Fruit fly (Drosophila melanogaster) whole organism, embryonic: Measurements from ENCODE around the gene CG7497.

ENCODE experiments used
- Atf3 ChIP-seq: fragments of 200-800 bp; sonication (Bioruptor generic); optimal IDR thresholded peaks from 3 replicates; lab custom pipeline; 2016; ENCODE audit warnings: missing biosample characterization, missing genetic modification characterization
- Bdp1 ChIP-seq: fragments of 200-800 bp; sonication (Bioruptor generic); optimal IDR thresholded peaks from 3 replicates; lab custom pipeline; 2016; ENCODE audit warnings: missing biosample characterization, missing genetic modification characterization
- CG10462 ChIP-seq: fragments of 200-800 bp; sonication (Bioruptor generic); optimal IDR thresholded peaks from 2 replicates; lab custom pipeline; 2016; ENCODE audit warnings: missing biosample characterization, missing genetic modification characterization
- CG11398 ChIP-seq: fragments of 200-800 bp; sonication (Bioruptor generic); optimal IDR thresholded peaks from 2 replicates; lab custom pipeline; 2016; ENCODE audit warnings: missing biosample characterization, missing genetic modification characterization
- CG11560 ChIP-seq: fragments of 200-800 bp; sonication (Bioruptor generic); IDR thresholded peaks from 3 replicates; pipeline ENCODE4 v1.3.6; 2022; ENCODE audit warnings: missing biosample characterization, missing genetic modification characterization
- CG11696 ChIP-seq: fragments of 200-800 bp; sonication (Bioruptor generic); IDR thresholded peaks from 2 replicates; pipeline ENCODE4 v1.3.6; 2022; ENCODE audit warnings: missing biosample characterization, missing genetic modification characterization
- CG12071 ChIP-seq: fragments of 200-800 bp; sonication (Bioruptor generic); optimal IDR thresholded peaks from 3 replicates; lab custom pipeline; 2018; ENCODE audit warnings: missing biosample characterization, mild to moderate bottlenecking, missing genetic modification characterization
- CG12744 ChIP-seq: fragments of 200-800 bp; sonication (Bioruptor generic); optimal IDR thresholded peaks from 2 replicates; lab custom pipeline; 2016; ENCODE audit warnings: missing biosample characterization, missing genetic modification characterization
- CG17186 ChIP-seq: fragments of 200-800 bp; sonication (Bioruptor generic); optimal IDR thresholded peaks from 3 replicates; lab custom pipeline; 2017; ENCODE audit warnings: missing biosample characterization, missing genetic modification reagents, missing genetic modification characterization
- CG17568 ChIP-seq: fragments of 200-800 bp; sonication (Bioruptor generic); optimal IDR thresholded peaks from 2 replicates; lab custom pipeline; 2018; ENCODE audit warnings: missing biosample characterization, mild to moderate bottlenecking, missing genetic modification characterization, moderate library complexity
- CG17912 ChIP-seq: fragments of 200-800 bp; sonication (Bioruptor generic); optimal IDR thresholded peaks from 2 replicates; lab custom pipeline; 2018; ENCODE audit warnings: missing biosample characterization, mild to moderate bottlenecking, missing genetic modification characterization
- CG1792 ChIP-seq: fragments of 200-800 bp; sonication (Bioruptor generic); optimal IDR thresholded peaks from 2 replicates; lab custom pipeline; 2016; ENCODE audit warnings: missing biosample characterization, missing genetic modification characterization
- CG18619 ChIP-seq: fragments of 200-800 bp; sonication (Bioruptor generic); optimal IDR thresholded peaks from 3 replicates; lab custom pipeline; 2017; ENCODE audit warnings: missing biosample characterization, mild to moderate bottlenecking, missing genetic modification characterization
- CG2875 ChIP-seq: fragments of 200-800 bp; sonication (Bioruptor generic); optimal IDR thresholded peaks from 2 replicates; lab custom pipeline; 2017; ENCODE audit warnings: missing biosample characterization, mild to moderate bottlenecking, missing genetic modification characterization, missing genetic modification reagents
- CG32772 ChIP-seq: fragments of 200-800 bp; sonication (Bioruptor generic); IDR thresholded peaks from 2 replicates; pipeline ENCODE4 v1.3.6; 2022; ENCODE audit warnings: missing biosample characterization, missing genetic modification characterization
- CG33213 ChIP-seq: fragments of 200-800 bp; sonication (Bioruptor generic); optimal IDR thresholded peaks from 3 replicates; lab custom pipeline; 2016; ENCODE audit warnings: missing biosample characterization, missing genetic modification characterization
- CG34224 ChIP-seq: fragments of 200-800 bp; sonication (Bioruptor generic); IDR thresholded peaks from 3 replicates; pipeline ENCODE4 v1.3.6; 2022; ENCODE audit warnings: missing biosample characterization, missing genetic modification characterization; ENCODE audit not compliant: partially characterized antibody
- CG4328 ChIP-seq: fragments of 200-800 bp; sonication (Bioruptor generic); optimal IDR thresholded peaks from 3 replicates; lab custom pipeline; 2017; ENCODE audit warnings: missing biosample characterization, missing genetic modification reagents, missing genetic modification characterization
- CG7963 ChIP-seq: fragments of 200-800 bp; sonication (Bioruptor generic); IDR thresholded peaks from 3 replicates; pipeline ENCODE4 v1.3.6; 2022; ENCODE audit warnings: missing biosample characterization, missing genetic modification characterization; ENCODE audit not compliant: partially characterized antibody
- CG8089 ChIP-seq: fragments of 200-800 bp; sonication (Bioruptor generic); optimal IDR thresholded peaks from 3 replicates; lab custom pipeline; 2016; ENCODE audit warnings: missing biosample characterization, missing genetic modification characterization
- CG8388 ChIP-seq: fragments of 200-800 bp; sonication (Bioruptor generic); optimal IDR thresholded peaks from 2 replicates; lab custom pipeline; 2019; ENCODE audit warnings: missing biosample characterization, mild to moderate bottlenecking, missing genetic modification characterization, moderate library complexity
- CG9797 ChIP-seq: fragments of 200-800 bp; sonication (Bioruptor generic); optimal IDR thresholded peaks from 3 replicates; lab custom pipeline; 2018; ENCODE audit warnings: missing biosample characterization, mild to moderate bottlenecking, missing genetic modification characterization
- Dek ChIP-seq: fragments of 200-800 bp; sonication (Bioruptor generic); optimal IDR thresholded peaks from 3 replicates; lab custom pipeline; 2019; ENCODE audit warnings: missing biosample characterization, mild to moderate bottlenecking, missing genetic modification characterization, moderate library complexity
- Fer2 ChIP-seq: fragments of 200-800 bp; sonication (Bioruptor generic); optimal IDR thresholded peaks from 2 replicates; lab custom pipeline; 2018; ENCODE audit warnings: missing biosample characterization, mild to moderate bottlenecking, missing genetic modification characterization, moderate library complexity
- Hmx ChIP-seq: fragments of 200-800 bp; sonication (Bioruptor generic); optimal IDR thresholded peaks from 2 replicates; lab custom pipeline; 2016; ENCODE audit warnings: missing biosample characterization, missing genetic modification characterization
- Mad ChIP-seq: fragments of 200-800 bp; sonication (Bioruptor generic); optimal IDR thresholded peaks from 2 replicates; lab custom pipeline; 2016; ENCODE audit warnings: missing biosample characterization, missing genetic modification characterization
- Sox102F ChIP-seq: fragments of 200-800 bp; sonication (Bioruptor generic); optimal IDR thresholded peaks from 2 replicates; lab custom pipeline; 2018; ENCODE audit warnings: missing biosample characterization, mild to moderate bottlenecking, missing genetic modification characterization, moderate library complexity
- ara ChIP-seq: fragments of 200-800 bp; sonication (Bioruptor generic); IDR thresholded peaks from 2 replicates; pipeline ENCODE4 v1.3.6; 2022; ENCODE audit warnings: missing biosample characterization, missing genetic modification characterization
- bigmax ChIP-seq: fragments of 200-800 bp; sonication (Bioruptor generic); optimal IDR thresholded peaks from 2 replicates; lab custom pipeline; 2018; ENCODE audit warnings: missing biosample characterization, mild to moderate bottlenecking, missing genetic modification characterization
- chif ChIP-seq, 2 experiments: fragments of 200-800 bp; sonication (Bioruptor generic); optimal IDR thresholded peaks; 3 replicates each; lab custom pipeline; 2016; ENCODE audit warnings: missing biosample characterization in 2 of 2, missing genetic modification characterization in 2 of 2
- danr ChIP-seq: fragments of 200-800 bp; sonication (Bioruptor generic); IDR thresholded peaks from 2 replicates; pipeline ENCODE4 v1.3.6; 2022; ENCODE audit warnings: missing biosample characterization, missing genetic modification characterization
- ems ChIP-seq: fragments of 200-800 bp; sonication (Bioruptor generic); optimal IDR thresholded peaks from 3 replicates; lab custom pipeline; 2016; ENCODE audit warnings: missing biosample characterization, missing genetic modification characterization
- esg ChIP-seq: fragments of 200-800 bp; sonication (Bioruptor generic); conservative IDR thresholded peaks from 2 replicates; pipeline ENCODE4 v1.3.6; 2022; ENCODE audit warnings: missing biosample characterization, missing genetic modification characterization
- exex ChIP-seq: fragments of 200-800 bp; sonication (Bioruptor generic); optimal IDR thresholded peaks from 4 replicates; lab custom pipeline; 2018; ENCODE audit warnings: missing biosample characterization, mild to moderate bottlenecking, missing genetic modification characterization, moderate library complexity
- fd102C ChIP-seq: fragments of 200-800 bp; sonication (Bioruptor generic); optimal IDR thresholded peaks from 2 replicates; lab custom pipeline; 2018; ENCODE audit warnings: missing biosample characterization, mild to moderate bottlenecking, missing genetic modification characterization, moderate library complexity
- fru ChIP-seq: fragments of >200 bp; optimal IDR thresholded peaks from 2 replicates; lab custom pipeline; 2017
- gcm ChIP-seq: fragments of 200-800 bp; sonication (Bioruptor generic); optimal IDR thresholded peaks from 2 replicates; lab custom pipeline; 2019; ENCODE audit warnings: missing biosample characterization, mild to moderate bottlenecking, missing genetic modification characterization, moderate library complexity
- grau ChIP-seq: fragments of 200-800 bp; optimal IDR thresholded peaks from 3 replicates; lab custom pipeline; 2019; ENCODE audit warnings: missing biosample characterization, mild to moderate bottlenecking, missing genetic modification characterization, moderate library complexity
- gt ChIP-seq: fragments of 200-800 bp; sonication (Bioruptor generic); IDR thresholded peaks from 2 replicates; pipeline ENCODE4 v1.3.6; 2022; ENCODE audit warnings: missing biosample characterization, missing genetic modification characterization
- hkb ChIP-seq, 2 experiments: fragments of 200-800 bp in 1 of 2; fragments of >200 bp in 1 of 2; sonication (Bioruptor generic) in 1 of 2; IDR thresholded peaks in 1 of 2; optimal IDR thresholded peaks in 1 of 2; 2 replicates each; pipeline versions ENCODE4 v1.3.6 to Lab custom; 2017 to 2022; ENCODE audit warnings: missing biosample characterization in 1 of 2, missing genetic modification characterization in 1 of 2
- jigr1 ChIP-seq: fragments of 200-800 bp; sonication (Bioruptor generic); IDR thresholded peaks from 3 replicates; pipeline ENCODE4 v1.3.6; 2022; ENCODE audit warnings: missing biosample characterization, missing genetic modification characterization
- lbe ChIP-seq: fragments of 200-800 bp; sonication (Bioruptor generic); optimal IDR thresholded peaks from 2 replicates; lab custom pipeline; 2016; ENCODE audit warnings: missing biosample characterization, mild to moderate bottlenecking, missing genetic modification characterization
- lmd ChIP-seq: fragments of 200-800 bp; sonication (Bioruptor generic); IDR thresholded peaks from 2 replicates; pipeline ENCODE4 v1.3.6; 2022; ENCODE audit warnings: missing biosample characterization, missing genetic modification characterization
- pb ChIP-seq: fragments of 200-800 bp; sonication (Bioruptor generic); optimal IDR thresholded peaks from 3 replicates; lab custom pipeline; 2016; ENCODE audit warnings: missing biosample characterization, missing genetic modification characterization
- rib ChIP-seq: fragments of 200-800 bp; sonication (Bioruptor generic); IDR thresholded peaks from 2 replicates; pipeline ENCODE4 v1.3.6; 2022; ENCODE audit warnings: missing biosample characterization, missing genetic modification characterization
- salm ChIP-seq: fragments of 200-800 bp; sonication (Bioruptor generic); optimal IDR thresholded peaks from 2 replicates; lab custom pipeline; 2018; ENCODE audit warnings: missing biosample characterization, mild to moderate bottlenecking, missing genetic modification characterization
- sim ChIP-seq: fragments of 200-800 bp; sonication (Bioruptor generic); IDR thresholded peaks from 2 replicates; pipeline ENCODE4 v1.3.6; 2022; ENCODE audit warnings: missing biosample characterization, missing genetic modification characterization
- sqz ChIP-seq: fragments of 200-800 bp; sonication (Bioruptor generic); optimal IDR thresholded peaks from 3 replicates; lab custom pipeline; 2018; ENCODE audit warnings: missing biosample characterization, mild to moderate bottlenecking, missing genetic modification characterization
- stc ChIP-seq: fragments of 200-800 bp; sonication (Bioruptor generic); IDR thresholded peaks from 2 replicates; pipeline ENCODE4 v1.3.6; 2022; ENCODE audit warnings: missing biosample characterization, missing genetic modification characterization
- tll ChIP-seq, 2 experiments: fragments of 200-800 bp in 1 of 2; fragments of >200 bp in 1 of 2; sonication (Bioruptor generic) in 1 of 2; optimal IDR thresholded peaks; 2 replicates each; lab custom pipeline; 2017 to 2019; ENCODE audit warnings: missing biosample characterization in 2 of 2, missing genetic modification characterization in 2 of 2, mild to moderate bottlenecking in 1 of 2, moderate library complexity in 1 of 2
- trem ChIP-seq: fragments of 200-800 bp; optimal IDR thresholded peaks from 3 replicates; lab custom pipeline; 2019; ENCODE audit warnings: missing biosample characterization, mild to moderate bottlenecking, missing genetic modification characterization, moderate library complexity
- wdn ChIP-seq: fragments of 200-800 bp; sonication (Bioruptor generic); IDR thresholded peaks from 2 replicates; pipeline ENCODE4 v1.3.6; 2022; ENCODE audit warnings: missing biosample characterization, missing genetic modification characterization

The CG7497 gene

dm6 chr3L:17596897-17597296, 36.4 kb upstream of the CG7497 start (continued):
- TF ChIP-seq hkb (optimal IDR thresholded peaks at IDR 0.05; lab: Kevin White, UChicago), result no peak
- no peak for TF ChIP-seq hkb (GFP tag; IDR thresholded peaks at IDR 0.05; lab: Robert Waterston, UW)
- no peak for TF ChIP-seq CG8089
- peak; percentile 82 for TF ChIP-seq trem (tag; lab: Kevin White, UChicago)
- TF ChIP-seq danr (GFP tag; lab: Robert Waterston, UW), result no peak
- TF ChIP-seq exex (tag; lab: Kevin White, UChicago), result peak; percentile 73
- no peak for TF ChIP-seq rib (GFP tag; lab: Robert Waterston, UW)
- TF ChIP-seq CG33213 (GFP tag; lab: Kevin White, UChicago), result peak; percentile 56
- no peak for TF ChIP-seq CG10462 (GFP tag; lab: Kevin White, UChicago)
- TF ChIP-seq CG11398 (GFP tag; lab: Kevin White, UChicago), result no peak
- no peak for TF ChIP-seq Atf3
- TF ChIP-seq CG32772 (GFP tag; lab: Robert Waterston, UW), result no peak
- TF ChIP-seq grau (tag; lab: Kevin White, UChicago), result peak; percentile 19
- TF ChIP-seq CG17568 (GFP tag; lab: Kevin White, UChicago), result no peak
- peak; percentile 66 for TF ChIP-seq lbe (GFP tag; lab: Kevin White, UChicago)
- no peak for TF ChIP-seq Sox102F (GFP tag; lab: Kevin White, UChicago)
- TF ChIP-seq CG11696 (GFP tag; lab: Robert Waterston, UW), result no peak
- TF ChIP-seq Mad (GFP tag; lab: Kevin White, UChicago), result no peak
- peak; percentile 18 for TF ChIP-seq CG12744 (GFP tag; lab: Kevin White, UChicago)
- TF ChIP-seq CG8388 (GFP tag; lab: Kevin White, UChicago), result no peak
- TF ChIP-seq ara (GFP tag; lab: Robert Waterston, UW), result no peak
- no peak for TF ChIP-seq CG1792 (GFP tag; lab: Kevin White, UChicago)
- TF ChIP-seq fd102C (GFP tag; lab: Kevin White, UChicago), result no peak
- no peak for TF ChIP-seq ems (GFP tag; lab: Kevin White, UChicago)
- no peak for TF ChIP-seq salm (tag; lab: Kevin White, UChicago)
- TF ChIP-seq CG7963 (GFP tag; lab: Robert Waterston, UW), result no peak
- no peak for TF ChIP-seq CG2875 (GFP tag; lab: Kevin White, UChicago)
- no peak for TF ChIP-seq lmd (GFP tag; lab: Robert Waterston, UW)
- no peak for TF ChIP-seq gcm
- no peak for TF ChIP-seq CG34224 (GFP tag; lab: Robert Waterston, UW)
- peak in 1 of 2 experiments; percentile 22 for TF ChIP-seq chif (GFP tag; optimal IDR thresholded peaks at IDR 0.05; lab: Kevin White, UChicago)
- TF ChIP-seq sim (GFP tag; lab: Robert Waterston, UW), result no peak
- TF ChIP-seq wdn, result no peak
- no peak for TF ChIP-seq CG17912
- no peak for TF ChIP-seq CG17186 (GFP tag; lab: Kevin White, UChicago)
- TF ChIP-seq esg (GFP tag; lab: Robert Waterston, UW), result no peak
- no peak for TF ChIP-seq stc (GFP tag; lab: Robert Waterston, UW)
- no peak for TF ChIP-seq CG4328 (GFP tag; lab: Kevin White, UChicago)
- no peak for TF ChIP-seq gt (GFP tag; lab: Robert Waterston, UW)
- TF ChIP-seq Hmx (GFP tag; lab: Kevin White, UChicago), result no peak
- TF ChIP-seq pb (GFP tag; lab: Kevin White, UChicago), result no peak
- TF ChIP-seq CG11560, result no peak; the same call in 2 of the 3 replicates
- no peak for TF ChIP-seq Dek (tag; lab: Kevin White, UChicago)
- TF ChIP-seq Bdp1 (GFP tag; lab: Kevin White, UChicago), result no peak
- no peak for TF ChIP-seq jigr1 (GFP tag; lab: Robert Waterston, UW)
- no peak for TF ChIP-seq CG12071 (GFP tag; lab: Kevin White, UChicago)
- no peak for TF ChIP-seq CG18619 (GFP tag; lab: Kevin White, UChicago)
- no peak for TF ChIP-seq Fer2 (tag; lab: Kevin White, UChicago)
- TF ChIP-seq tll (GFP tag; optimal IDR thresholded peaks at IDR 0.05; lab: Kevin White, UChicago), result no peak
- TF ChIP-seq CG9797 (GFP tag; lab: Kevin White, UChicago), result no peak
- TF ChIP-seq sqz (GFP tag; lab: Kevin White, UChicago), result no peak
- TF ChIP-seq bigmax (GFP tag; lab: Kevin White, UChicago), result no peak
- no peak for TF ChIP-seq fru (lab: Kevin White, UChicago)
